Fruit fly (Drosophila melanogaster) whole organism: Measurements from ENCODE around the gene galectin.

Experiments
- CG8478 ChIP-seq: fragments of >200 bp; optimal IDR thresholded peaks from 2 replicates; lab custom pipeline; 2018; ENCODE audit warnings: inconsistent platforms
- Dll ChIP-seq: fragments of >200 bp; optimal IDR thresholded peaks from 2 replicates; lab custom pipeline; 2017
- EcR ChIP-seq, 2 experiments: fragments of >200 bp; optimal IDR thresholded peaks; 2 replicates each; lab custom pipeline; 2017; ENCODE audit warnings: missing biosample characterization in 2 of 2, missing genetic modification characterization in 2 of 2, missing genetic modification reagents in 2 of 2
- pan ChIP-seq: fragments of >200 bp; optimal IDR thresholded peaks from 2 replicates; lab custom pipeline; 2017
- psq ChIP-seq: fragments of >200 bp; optimal IDR thresholded peaks from 2 replicates; lab custom pipeline; 2017
- usp ChIP-seq: fragments of >200 bp; optimal IDR thresholded peaks from 2 replicates; lab custom pipeline; 2017; ENCODE audit warnings: missing biosample characterization, missing genetic modification characterization, mixed read lengths

dm6 chr2L:89158-89557 is 17.6 kb downstream of the galectin start:
- TF ChIP-seq usp (GFP tag; lab: Kevin White, UChicago) (no peak), pan (no peak), CG8478 (no peak), psq (lab: Kevin White, UChicago) (no peak), EcR (GFP tag; optimal IDR thresholded peaks at IDR 0.05; lab: Kevin White, UChicago) (no peak), Dll (lab: Kevin White, UChicago) (no peak)
